Worm (Caenorhabditis elegans) whole organism, late embryonic: ENCODE measurements around the gene atf-6.

Source experiments
- nhr-232 ChIP-seq: sonication (generic microtip); optimal IDR thresholded peaks from 2 replicates; lab custom pipeline; 2016; ENCODE audit warnings: missing genetic modification characterization, missing compliant biosample characterization
- syd-9 ChIP-seq: sonication (generic microtip); optimal IDR thresholded peaks from 2 replicates; lab custom pipeline; 2016; ENCODE audit warnings: mild to moderate bottlenecking, missing genetic modification characterization, moderate library complexity, missing compliant biosample characterization
- ztf-16 ChIP-seq: sonication (generic microtip); optimal IDR thresholded peaks from 2 replicates; lab custom pipeline; 2017; ENCODE audit warnings: missing genetic modification characterization, missing compliant biosample characterization

DNA sequence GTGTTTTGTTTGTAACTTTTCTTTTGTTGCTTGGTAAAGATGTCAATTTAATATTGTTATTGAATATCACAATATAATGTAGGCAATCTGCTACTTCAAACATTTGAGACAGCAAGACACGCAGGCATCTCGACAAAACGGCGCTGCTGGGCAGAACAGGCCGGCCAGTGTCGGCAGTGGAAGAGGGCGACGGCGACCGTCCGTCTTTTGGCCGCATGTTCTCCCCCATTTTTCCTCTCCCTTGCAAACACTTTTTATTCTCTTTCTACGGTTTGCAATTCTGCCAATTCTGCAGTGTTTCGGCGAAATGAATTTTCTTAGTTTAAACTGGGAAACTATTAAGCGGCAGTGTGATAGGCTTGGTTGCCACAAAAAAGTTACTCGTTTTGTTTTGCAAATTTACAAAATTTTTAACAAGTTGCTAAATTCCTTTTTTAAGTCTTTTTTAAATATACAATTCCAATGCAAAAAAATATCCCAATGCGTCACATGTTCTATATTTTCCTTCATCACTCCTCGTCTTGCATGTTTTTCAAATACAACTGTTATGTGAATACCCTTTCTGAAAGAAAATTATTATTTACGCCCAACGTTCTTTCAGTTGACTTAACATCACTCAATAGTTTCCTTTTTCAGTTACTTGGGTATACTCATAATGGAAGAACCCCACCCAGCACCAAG, 31.3 kb upstream of the atf-6 start, which contains the start of gene T18D3.6:
- TF ChIP-seq ztf-16 (tag; lab: Kevin White, UChicago), result no peak
- no peak for TF ChIP-seq nhr-232 (tag; lab: Kevin White, UChicago)
- no peak for TF ChIP-seq syd-9 (tag; lab: Kevin White, UChicago)
